Worm (Caenorhabditis elegans): ENCODE data around the gene K01D12.7.

DNA sequence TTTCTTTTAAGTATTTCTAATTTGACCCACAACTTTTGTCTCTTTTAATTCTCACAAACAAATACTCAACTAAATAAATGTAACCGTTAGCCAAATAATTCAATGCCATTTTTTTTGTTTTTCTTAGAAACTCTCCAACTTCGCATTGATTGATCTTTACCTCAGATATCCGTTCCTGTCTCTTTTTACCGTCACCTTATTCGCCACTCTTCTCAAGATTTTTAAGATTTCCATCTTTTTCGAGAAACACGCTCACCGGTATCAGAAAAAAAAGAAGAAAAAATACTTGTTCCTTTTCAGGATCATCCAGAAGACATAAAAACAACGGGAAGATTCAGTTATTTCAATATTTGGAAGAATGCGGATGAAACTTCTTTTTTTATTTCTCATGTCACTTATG lies 42.9 kb downstream of the K01D12.7 start, which contains the start of gene F23H12.5:
- TF ChIP-seq mep-1 (tag; optimal IDR thresholded peaks at IDR 0.05) (no peak), spr-3 (GFP tag; optimal IDR thresholded peaks at IDR 0.05) (no peak), F49E8.2 (tag; optimal IDR thresholded peaks at IDR 0.05; ENCODE audit: borderline replicate concordance) (no peak), snpc-1.2 (GFP tag; IDR thresholded peaks at IDR 0.05) (no peak), mes-2 (tag; optimal IDR thresholded peaks at IDR 0.05; ENCODE audit: poor library complexity, severe bottlenecking) (no peak), lin-13 (GFP tag; optimal IDR thresholded peaks at IDR 0.05) (no peak), madf-5 (GFP tag; IDR thresholded peaks at IDR 0.05) (no peak), R02D3.7 (tag; optimal IDR thresholded peaks at IDR 0.05) (no peak), ama-1 (optimal IDR thresholded peaks at IDR 0.05) (no peak), egl-27 (tag; optimal IDR thresholded peaks at IDR 0.05) (no peak), nhr-25 (tag; optimal IDR thresholded peaks at IDR 0.05; ENCODE audit: borderline replicate concordance, insufficient read depth) (no peak), dve-1 (tag; optimal IDR thresholded peaks at IDR 0.05; ENCODE audit: insufficient read depth) (no peak), lir-3 (tag; optimal IDR thresholded peaks at IDR 0.05) (no peak), dpl-1 (GFP tag; optimal IDR thresholded peaks at IDR 0.05) (no peak)
